Worm (Caenorhabditis elegans): Measurements from ENCODE around the gene srx-31.
A peak's percentile ranks its signal among the peaks of the same experiment; 100 is the strongest.

Gene srx-31

ce11 chrV:814716-815115, 8.1 kb downstream of the srx-31 start, which contains the start of gene R13D11.3:
Gene R13D11.3 (plus strand): TSS chrV:815016.
- TF ChIP-seq lin-11 (tag; optimal IDR thresholded peaks at IDR 0.05) (no peak), mdl-1 (tag; optimal IDR thresholded peaks at IDR 0.05) (no peak), nhr-21 (tag; optimal IDR thresholded peaks at IDR 0.05) (no peak), nhr-77 (tag; optimal IDR thresholded peaks at IDR 0.05) (no peak), alr-1 (tag; optimal IDR thresholded peaks at IDR 0.05) (no peak), ztf-11 (tag; optimal IDR thresholded peaks at IDR 0.05) (no peak), ceh-82 (tag; optimal IDR thresholded peaks at IDR 0.05) (no peak), ztf-1 (GFP tag; conservative IDR thresholded peaks at IDR 0.05) (no peak), unc-39 (tag; optimal IDR thresholded peaks at IDR 0.05) (no peak), snpc-4 (tag; optimal IDR thresholded peaks at IDR 0.05) (no peak), peb-1 (tag; optimal IDR thresholded peaks at IDR 0.05) (no peak), ztf-4 (tag; optimal IDR thresholded peaks at IDR 0.05) (no peak), sma-3 (GFP tag; optimal IDR thresholded peaks at IDR 0.05) (no peak), elt-3 (tag; optimal IDR thresholded peaks at IDR 0.05) (no peak), unc-55 (GFP tag; optimal IDR thresholded peaks at IDR 0.05) (no peak), lsy-2 (tag; optimal IDR thresholded peaks at IDR 0.05) (no peak), mab-5 (tag; optimal IDR thresholded peaks at IDR 0.05) (no peak), nhr-23 (tag; optimal IDR thresholded peaks at IDR 0.05) (no peak), aly-2 (tag; optimal IDR thresholded peaks at IDR 0.05) (no peak)

ce11 chrV:813101-813500, 9.7 kb downstream of the srx-31 start, which contains the start of gene R13D11.10:
Gene R13D11.10 (minus strand): TSS chrV:813201.
- TF ChIP-seq dmd-4 (tag; optimal IDR thresholded peaks at IDR 0.05) (no peak), ZK546.5 (tag; optimal IDR thresholded peaks at IDR 0.05) (no peak), gmeb-1 (tag; optimal IDR thresholded peaks at IDR 0.05) (no peak)

- TF ChIP-seq F13H6.1 (tag; optimal IDR thresholded peaks at IDR 0.05) (peak; percentile 11), nhr-10 (tag; optimal IDR thresholded peaks at IDR 0.05) (no peak), unc-55 (GFP tag; optimal IDR thresholded peaks at IDR 0.05) (peak; percentile 23)
Observed at ce11 chrV:810281-810862, 12.4 kb downstream of the srx-31 start, which contains the start of gene R13D11.4. Gene R13D11.4 (plus strand): TSS chrV:810812.

ce11 chrV:808260-808659, 14.6 kb downstream of the srx-31 start:
- no peak for TF ChIP-seq F13H6.1 (tag; optimal IDR thresholded peaks at IDR 0.05)
- TF ChIP-seq nhr-77 (tag; optimal IDR thresholded peaks at IDR 0.05): no peak
- no peak for TF ChIP-seq lin-39 (tag; optimal IDR thresholded peaks at IDR 0.05)
- no peak for TF ChIP-seq crh-2 (tag; optimal IDR thresholded peaks at IDR 0.05)
- TF ChIP-seq sem-4 (tag; optimal IDR thresholded peaks at IDR 0.05): no peak
- no peak for TF ChIP-seq ceh-16 (tag; optimal IDR thresholded peaks at IDR 0.05)
- TF ChIP-seq unc-39 (tag; optimal IDR thresholded peaks at IDR 0.05): no peak

ce11 chrV:804485-804884, 18.3 kb downstream of the srx-31 start, which contains the start of gene nhr-270:
Gene nhr-270 (minus strand): TSS chrV:804741.
- no peak for TF ChIP-seq mbf-1 (tag; optimal IDR thresholded peaks at IDR 0.05)
- no peak for TF ChIP-seq dmd-4 (tag; optimal IDR thresholded peaks at IDR 0.05)
- TF ChIP-seq elt-1 (tag; optimal IDR thresholded peaks at IDR 0.05): no peak
- TF ChIP-seq peb-1 (tag; optimal IDR thresholded peaks at IDR 0.05): no peak
- no peak for TF ChIP-seq sma-9 (GFP tag; optimal IDR thresholded peaks at IDR 0.05)
- TF ChIP-seq sma-9 (tag; optimal IDR thresholded peaks at IDR 0.05): no peak
- TF ChIP-seq Y55F3AM.14 (GFP tag; optimal IDR thresholded peaks at IDR 0.05): no peak
- TF ChIP-seq nhr-129 (tag; optimal IDR thresholded peaks at IDR 0.05): no peak

ce11 chrV:803472-803871, 19.4 kb downstream of the srx-31 start:
- no peak for TF ChIP-seq zag-1 (tag; optimal IDR thresholded peaks at IDR 0.05)
- no peak for TF ChIP-seq crh-2 (tag; optimal IDR thresholded peaks at IDR 0.05)
- no peak for TF ChIP-seq peb-1 (tag; optimal IDR thresholded peaks at IDR 0.05)
- no peak for TF ChIP-seq lsy-2 (tag; optimal IDR thresholded peaks at IDR 0.05)
- no peak for TF ChIP-seq nhr-11 (tag; optimal IDR thresholded peaks at IDR 0.05)
- TF ChIP-seq ceh-16 (tag; optimal IDR thresholded peaks at IDR 0.05): no peak
- no peak for TF ChIP-seq aly-2 (tag; optimal IDR thresholded peaks at IDR 0.05)
- no peak for TF ChIP-seq nhr-25 (tag; optimal IDR thresholded peaks at IDR 0.05)
- no peak for TF ChIP-seq mdl-1 (tag; optimal IDR thresholded peaks at IDR 0.05)
- TF ChIP-seq ama-1 (optimal IDR thresholded peaks at IDR 0.05): no peak
- TF ChIP-seq nhr-23 (tag; optimal IDR thresholded peaks at IDR 0.05): no peak
- TF ChIP-seq lin-13 (GFP tag; optimal IDR thresholded peaks at IDR 0.05): no peak
- TF ChIP-seq unc-62 (GFP tag; optimal IDR thresholded peaks at IDR 0.05): no peak
- TF ChIP-seq ztf-11 (tag; optimal IDR thresholded peaks at IDR 0.05): no peak
- TF ChIP-seq alr-1 (tag; optimal IDR thresholded peaks at IDR 0.05): no peak
- no peak for TF ChIP-seq lin-11 (tag; optimal IDR thresholded peaks at IDR 0.05)
- no peak for TF ChIP-seq nhr-129 (tag; optimal IDR thresholded peaks at IDR 0.05)
